Worm (Caenorhabditis elegans): ENCODE results near the gene W05E10.2.

DNA sequence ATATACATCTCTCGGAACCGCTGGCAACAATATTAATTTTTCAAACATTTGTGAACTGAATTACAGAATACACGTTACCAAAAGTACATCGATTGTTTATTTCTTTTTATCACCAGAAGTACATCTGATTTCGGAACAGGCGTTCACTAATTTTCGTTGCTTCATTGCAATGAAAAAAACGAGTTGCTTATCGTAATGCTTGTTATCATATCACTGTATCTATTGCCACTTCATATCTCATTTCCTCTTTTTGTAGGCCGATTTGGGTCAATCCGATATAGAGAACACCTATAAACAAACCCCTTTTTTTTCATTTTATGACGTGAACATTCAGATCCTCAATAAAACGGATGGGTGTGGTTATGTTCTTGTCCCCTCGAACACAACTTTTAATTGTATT lies 50.4 kb downstream of the W05E10.2 start:
- TF ChIP-seq fkh-10 (GFP tag; optimal IDR thresholded peaks at IDR 0.05) (no peak), nhr-76 (tag; optimal IDR thresholded peaks at IDR 0.05) (no peak), ceh-82 (tag; optimal IDR thresholded peaks at IDR 0.05) (no peak), ceh-90 (tag; optimal IDR thresholded peaks at IDR 0.05) (no peak), tbx-2 (tag; optimal IDR thresholded peaks at IDR 0.05) (no peak), nhr-11 (tag; optimal IDR thresholded peaks at IDR 0.05) (no peak), nhr-85 (tag) (no peak), snpc-4 (tag; optimal IDR thresholded peaks at IDR 0.05) (no peak), nhr-28 (tag; optimal IDR thresholded peaks at IDR 0.05) (no peak), lin-35 (GFP tag; optimal IDR thresholded peaks at IDR 0.05) (no peak)
